Worm (Caenorhabditis elegans) whole organism, mixed stage, embryonic: ENCODE results near the gene T24D5.2.

ENCODE experiments used
- bed-3 ChIP-seq: fragments of 200-800 bp; sonication (Bioruptor generic); optimal IDR thresholded peaks from 3 replicates; lab custom pipeline; 2018; ENCODE audit warnings: mild to moderate bottlenecking, missing genetic modification characterization, moderate library complexity, missing compliant biosample characterization
- blmp-1 ChIP-seq: fragments of 150-350 bp; optimal IDR thresholded peaks from 2 replicates; lab custom pipeline; 2014; ENCODE audit warnings: missing biosample characterization, missing genetic modification characterization
- ces-1 ChIP-seq: fragments of 150-350 bp; optimal IDR thresholded peaks from 2 replicates; lab custom pipeline; 2014; ENCODE audit warnings: missing biosample characterization, missing genetic modification reagents, missing genetic modification characterization
- mep-1 ChIP-seq: fragments of 150-350 bp; optimal IDR thresholded peaks from 2 replicates; lab custom pipeline; 2017; ENCODE audit warnings: missing biosample characterization, missing genetic modification reagents, missing genetic modification characterization, inconsistent platforms
- nhr-12 ChIP-seq: fragments of 150-350 bp; optimal IDR thresholded peaks from 2 replicates; lab custom pipeline; 2014; ENCODE audit warnings: missing biosample characterization, missing genetic modification characterization
- nhr-28 ChIP-seq: fragments of 150-350 bp; optimal IDR thresholded peaks from 2 replicates; lab custom pipeline; 2014; ENCODE audit warnings: missing biosample characterization, missing genetic modification characterization

DNA sequence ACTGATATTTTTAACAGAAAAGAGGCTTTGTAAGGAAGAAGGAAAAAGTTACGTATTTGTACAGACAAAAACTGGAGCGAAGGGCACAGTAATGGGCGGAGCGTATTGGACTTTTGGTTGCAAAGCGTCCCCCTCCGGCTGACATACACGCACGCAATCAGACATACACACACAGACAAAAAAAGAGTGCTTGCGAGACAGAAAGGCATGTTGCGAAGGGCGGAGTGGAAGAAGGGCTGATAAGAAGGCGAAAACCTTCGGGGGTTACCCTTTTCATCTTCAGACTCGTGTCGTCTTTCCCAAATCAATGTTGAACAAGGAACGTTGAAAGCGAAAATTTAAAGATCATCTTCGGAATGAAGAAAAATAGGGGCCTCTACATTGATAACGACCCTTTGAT lies 44.3 kb upstream of the T24D5.2 start:
- no peak for TF ChIP-seq blmp-1 (tag; lab: Kevin White, UChicago)
- TF ChIP-seq ces-1: no peak
- TF ChIP-seq bed-3 (GFP tag; lab: Kevin White, UChicago): no peak
- no peak for TF ChIP-seq mep-1 (tag; lab: Kevin White, UChicago)
- no peak for TF ChIP-seq nhr-12 (tag; lab: Kevin White, UChicago)
- TF ChIP-seq nhr-28 (tag; lab: Kevin White, UChicago): no peak
